Fruit fly (Drosophila melanogaster) whole organism, embryonic: ENCODE measurements around the gene GABA-B-R3.

ENCODE experiments used
- Adf1 ChIP-seq: fragments of 200-800 bp; sonication (Bioruptor generic); IDR thresholded peaks from 2 replicates; pipeline ENCODE4 v1.3.6; 2022; ENCODE audit warnings: missing biosample characterization, missing genetic modification characterization
- Aef1 ChIP-seq: fragments of 200-800 bp; sonication (Bioruptor generic); IDR thresholded peaks from 3 replicates; pipeline ENCODE4 v1.3.6; 2022; ENCODE audit warnings: missing biosample characterization, missing genetic modification characterization
- Asciz ChIP-seq: fragments of 200-800 bp; sonication (Bioruptor generic); optimal IDR thresholded peaks from 2 replicates; lab custom pipeline; 2017; ENCODE audit warnings: missing biosample characterization, mild to moderate bottlenecking, missing genetic modification characterization, missing genetic modification reagents
- Atf6 ChIP-seq: fragments of 200-800 bp; sonication (Bioruptor generic); IDR thresholded peaks from 2 replicates; pipeline ENCODE4 v1.3.6; 2022; ENCODE audit warnings: missing biosample characterization, missing genetic modification characterization
- B-H2 ChIP-seq: fragments of 200-800 bp; sonication (Bioruptor generic); optimal IDR thresholded peaks from 2 replicates; lab custom pipeline; 2018; ENCODE audit warnings: missing biosample characterization, mild to moderate bottlenecking, missing genetic modification characterization
- CG1024 ChIP-seq: fragments of 200-800 bp; sonication (Bioruptor generic); IDR thresholded peaks from 2 replicates; pipeline ENCODE4 v1.3.6; 2022; ENCODE audit warnings: missing biosample characterization, missing genetic modification characterization
- CG10565 ChIP-seq: fragments of 200-800 bp; sonication (Bioruptor generic); optimal IDR thresholded peaks from 3 replicates; lab custom pipeline; 2016; ENCODE audit warnings: missing biosample characterization, mild to moderate bottlenecking, missing genetic modification characterization
- CG11695 ChIP-seq: fragments of 200-800 bp; sonication (Bioruptor generic); IDR thresholded peaks from 3 replicates; pipeline ENCODE4 v1.3.6; 2022; ENCODE audit warnings: missing biosample characterization, missing genetic modification characterization
- CG14441 ChIP-seq: fragments of 200-800 bp; sonication (Bioruptor generic); IDR thresholded peaks from 2 replicates; pipeline ENCODE4 v1.3.6; 2022; ENCODE audit warnings: missing biosample characterization, missing genetic modification characterization
- CG14667 ChIP-seq: fragments of 200-800 bp; sonication (Bioruptor generic); IDR thresholded peaks from 2 replicates; pipeline ENCODE4 v1.3.6; 2022; ENCODE audit warnings: missing biosample characterization, missing genetic modification characterization
- CG15269 ChIP-seq: fragments of 200-800 bp; sonication (Bioruptor generic); optimal IDR thresholded peaks from 2 replicates; lab custom pipeline; 2018; ENCODE audit warnings: missing biosample characterization, mild to moderate bottlenecking, missing genetic modification characterization, moderate library complexity
- CG16813 ChIP-seq: fragments of 200-800 bp; sonication (Bioruptor generic); IDR thresholded peaks from 3 replicates; pipeline ENCODE4 v1.3.6; 2022; ENCODE audit warnings: missing biosample characterization, missing genetic modification characterization; ENCODE audit not compliant: partially characterized antibody
- CG17802 ChIP-seq: fragments of 200-800 bp; sonication (Bioruptor generic); optimal IDR thresholded peaks from 2 replicates; lab custom pipeline; 2018; ENCODE audit warnings: missing biosample characterization, mild to moderate bottlenecking, missing genetic modification characterization, moderate library complexity
- CG2875 ChIP-seq: fragments of 200-800 bp; sonication (Bioruptor generic); optimal IDR thresholded peaks from 2 replicates; lab custom pipeline; 2017; ENCODE audit warnings: missing biosample characterization, mild to moderate bottlenecking, missing genetic modification characterization, missing genetic modification reagents
- CG30403 ChIP-seq: fragments of 200-800 bp; sonication (Bioruptor generic); optimal IDR thresholded peaks from 3 replicates; lab custom pipeline; 2016; ENCODE audit warnings: missing biosample characterization, missing genetic modification characterization
- CG3065 ChIP-seq: fragments of 200-800 bp; sonication (Bioruptor generic); optimal IDR thresholded peaks from 2 replicates; lab custom pipeline; 2016; ENCODE audit warnings: missing biosample characterization, missing genetic modification characterization
- CG32767 ChIP-seq: fragments of 200-800 bp; sonication (Bioruptor generic); IDR thresholded peaks from 2 replicates; pipeline ENCODE4 v1.3.6; 2022; ENCODE audit warnings: missing biosample characterization, missing genetic modification characterization
- CG4360 ChIP-seq: fragments of 200-800 bp; sonication (Bioruptor generic); IDR thresholded peaks from 2 replicates; pipeline ENCODE4 v1.3.6; 2022; ENCODE audit warnings: missing biosample characterization, missing genetic modification characterization
- CG6272 ChIP-seq: fragments of 200-800 bp; sonication (Bioruptor generic); IDR thresholded peaks from 2 replicates; pipeline ENCODE4 v1.3.6; 2022; ENCODE audit warnings: missing biosample characterization, missing genetic modification characterization
- CG9437 ChIP-seq: fragments of 200-800 bp; sonication (Bioruptor generic); optimal IDR thresholded peaks from 2 replicates; lab custom pipeline; 2018; ENCODE audit warnings: missing biosample characterization, mild to moderate bottlenecking, missing genetic modification characterization
- CG9727 ChIP-seq: fragments of 200-800 bp; sonication (Bioruptor generic); optimal IDR thresholded peaks from 3 replicates; lab custom pipeline; 2017; ENCODE audit warnings: missing biosample characterization, mild to moderate bottlenecking, missing genetic modification characterization
- CHES-1-like ChIP-seq: fragments of 200-800 bp; sonication (Bioruptor generic); optimal IDR thresholded peaks from 2 replicates; lab custom pipeline; 2016; ENCODE audit warnings: missing biosample characterization, missing genetic modification characterization
- Dll ChIP-seq: fragments of 200-800 bp; sonication (Bioruptor generic); IDR thresholded peaks from 4 replicates; pipeline ENCODE4 v1.3.6; 2022; ENCODE audit warnings: missing biosample characterization, missing genetic modification characterization; ENCODE audit not compliant: partially characterized antibody
- Drgx ChIP-seq: fragments of 200-800 bp; sonication (Bioruptor generic); IDR thresholded peaks from 2 replicates; pipeline ENCODE4 v1.3.6; 2022; ENCODE audit warnings: missing biosample characterization, missing genetic modification characterization
- HLH54F ChIP-seq: fragments of 200-800 bp; sonication (Bioruptor generic); optimal IDR thresholded peaks from 3 replicates; lab custom pipeline; 2016; ENCODE audit warnings: missing biosample characterization, missing genetic modification characterization
- HLHmδ ChIP-seq: fragments of 200-800 bp; sonication (Bioruptor generic); optimal IDR thresholded peaks from 2 replicates; lab custom pipeline; 2018; ENCODE audit warnings: missing biosample characterization, mild to moderate bottlenecking, missing genetic modification characterization, moderate library complexity
- MBD-R2 ChIP-seq: fragments of 200-800 bp; sonication (Bioruptor generic); IDR thresholded peaks from 2 replicates; pipeline ENCODE4 v1.3.6; 2022; ENCODE audit warnings: missing biosample characterization, missing genetic modification characterization
- NC2α ChIP-seq: fragments of 200-800 bp; sonication (Bioruptor generic); optimal IDR thresholded peaks from 2 replicates; lab custom pipeline; 2016; ENCODE audit warnings: missing biosample characterization, missing genetic modification characterization
- Oli ChIP-seq: fragments of 200-800 bp; sonication (Bioruptor generic); optimal IDR thresholded peaks from 2 replicates; lab custom pipeline; 2018; ENCODE audit warnings: missing biosample characterization, mild to moderate bottlenecking, missing genetic modification characterization, moderate library complexity
- Scr ChIP-seq: fragments of 200-800 bp; sonication (Bioruptor generic); IDR thresholded peaks from 2 replicates; pipeline ENCODE4 v1.3.6; 2022; ENCODE audit warnings: missing biosample characterization, missing genetic modification characterization; ENCODE audit not compliant: partially characterized antibody
- Sox102F ChIP-seq: fragments of 200-800 bp; sonication (Bioruptor generic); optimal IDR thresholded peaks from 2 replicates; lab custom pipeline; 2018; ENCODE audit warnings: missing biosample characterization, mild to moderate bottlenecking, missing genetic modification characterization, moderate library complexity
- Ssrp ChIP-seq: fragments of 200-800 bp; sonication (Bioruptor generic); optimal IDR thresholded peaks from 2 replicates; lab custom pipeline; 2018; ENCODE audit warnings: missing biosample characterization, mild to moderate bottlenecking, missing genetic modification characterization, moderate library complexity
- ac ChIP-seq: fragments of 200-800 bp; sonication (Bioruptor generic); optimal IDR thresholded peaks from 3 replicates; lab custom pipeline; 2017; ENCODE audit warnings: missing biosample characterization, mild to moderate bottlenecking, missing genetic modification characterization
- disco-r ChIP-seq: fragments of 200-800 bp; sonication (Bioruptor generic); optimal IDR thresholded peaks from 2 replicates; lab custom pipeline; 2016; ENCODE audit warnings: missing biosample characterization, missing genetic modification characterization
- dysf ChIP-seq: fragments of 200-800 bp; sonication (Bioruptor generic); IDR thresholded peaks from 3 replicates; pipeline ENCODE4 v1.3.6; 2022; ENCODE audit warnings: missing biosample characterization, missing genetic modification characterization
- fu2 ChIP-seq: fragments of 200-800 bp; sonication (Bioruptor generic); optimal IDR thresholded peaks from 2 replicates; lab custom pipeline; 2016; ENCODE audit warnings: missing biosample characterization, missing genetic modification characterization
- gce ChIP-seq: fragments of 200-800 bp; sonication (Bioruptor generic); IDR thresholded peaks from 3 replicates; pipeline ENCODE4 v1.3.6; 2022; ENCODE audit warnings: missing biosample characterization, missing genetic modification characterization
- grau ChIP-seq: fragments of 200-800 bp; optimal IDR thresholded peaks from 3 replicates; lab custom pipeline; 2019; ENCODE audit warnings: missing biosample characterization, mild to moderate bottlenecking, missing genetic modification characterization, moderate library complexity
- hb ChIP-seq: fragments of 200-800 bp; sonication (Bioruptor generic); IDR thresholded peaks from 3 replicates; pipeline ENCODE4 v1.3.6; 2022; ENCODE audit warnings: missing biosample characterization, missing genetic modification characterization; ENCODE audit not compliant: partially characterized antibody
- ind ChIP-seq: fragments of 200-800 bp; sonication (Bioruptor generic); optimal IDR thresholded peaks from 3 replicates; lab custom pipeline; 2016; ENCODE audit warnings: missing biosample characterization, missing genetic modification characterization
- lola ChIP-seq, 3 experiments: fragments of >200 bp in 2 of 3; fragments of 200-800 bp in 1 of 3; sonication (Bioruptor generic) in 1 of 3; optimal IDR thresholded peaks; 2 replicates each; lab custom pipeline; 2017 to 2019; ENCODE audit warnings: missing biosample characterization in 3 of 3, missing genetic modification characterization in 3 of 3, mild to moderate bottlenecking in 1 of 3, moderate library complexity in 1 of 3
- nau ChIP-seq: fragments of 200-800 bp; sonication (Bioruptor generic); optimal IDR thresholded peaks from 3 replicates; lab custom pipeline; 2017; ENCODE audit warnings: missing biosample characterization, mild to moderate bottlenecking, missing genetic modification characterization, missing genetic modification reagents
- otp ChIP-seq: fragments of 200-800 bp; sonication (Bioruptor generic); IDR thresholded peaks from 3 replicates; pipeline ENCODE4, ENCODE4 v1.3.6; 2022; ENCODE audit warnings: missing biosample characterization, missing genetic modification characterization
- pfk ChIP-seq: fragments of 200-800 bp; sonication (Bioruptor generic); optimal IDR thresholded peaks from 2 replicates; lab custom pipeline; 2018; ENCODE audit warnings: missing biosample characterization, mild to moderate bottlenecking, missing genetic modification characterization, moderate library complexity
- row ChIP-seq: fragments of 200-800 bp; sonication (Bioruptor generic); IDR thresholded peaks from 3 replicates; pipeline ENCODE4 v1.3.6; 2022; ENCODE audit warnings: missing biosample characterization, missing genetic modification characterization
- shn ChIP-seq: fragments of 200-800 bp; sonication (Bioruptor generic); optimal IDR thresholded peaks from 3 replicates; lab custom pipeline; 2016; ENCODE audit warnings: missing biosample characterization, missing genetic modification characterization
- so ChIP-seq: fragments of 200-800 bp; sonication (Bioruptor generic); IDR thresholded peaks from 3 replicates; pipeline ENCODE4 v1.3.6; 2022; ENCODE audit warnings: missing biosample characterization, missing genetic modification characterization
- trh ChIP-seq: fragments of 200-800 bp; sonication (Bioruptor generic); optimal IDR thresholded peaks from 2 replicates; lab custom pipeline; 2016; ENCODE audit warnings: missing biosample characterization, missing genetic modification characterization
- ttk ChIP-seq: fragments of 200-800 bp; sonication (Bioruptor generic); IDR thresholded peaks from 2 replicates; pipeline ENCODE4 v2.1.2; 2022; ENCODE audit warnings: missing biosample characterization, missing genetic modification characterization
- vfl ChIP-seq: fragments of 200-800 bp; sonication (Bioruptor generic); optimal IDR thresholded peaks from 2 replicates; lab custom pipeline; 2016; ENCODE audit warnings: missing biosample characterization, missing genetic modification characterization
- wor ChIP-seq: fragments of 200-800 bp; sonication (Bioruptor generic); IDR thresholded peaks from 2 replicates; pipeline ENCODE4 v1.3.6; 2022; ENCODE audit warnings: missing biosample characterization, missing genetic modification characterization

Gene GABA-B-R3

dm6 chr2L:718280-718871 lies 31.4 kb upstream of the GABA-B-R3 start (continued):
- TF ChIP-seq CG15269 (tag; lab: Kevin White, UChicago) (peak; percentile 59), Asciz (GFP tag; lab: Kevin White, UChicago) (no peak), nau (GFP tag; lab: Kevin White, UChicago) (no peak), MBD-R2 (GFP tag; lab: Robert Waterston, UW) (no peak), NC2α (GFP tag; lab: Kevin White, UChicago) (no peak), CG9727 (no peak), wor (no peak), ind (peak; percentile 18), disco-r (no peak), pfk (GFP tag; lab: Kevin White, UChicago) (no peak), CG14667 (GFP tag; lab: Robert Waterston, UW) (no peak), row (GFP tag; lab: Robert Waterston, UW) (peak; percentile 69), CHES-1-like (GFP tag; lab: Kevin White, UChicago) (peak; percentile 13), so (GFP tag; lab: Robert Waterston, UW) (no peak), CG32767 (GFP tag; lab: Robert Waterston, UW) (no peak), ac (no peak), B-H2 (GFP tag; lab: Kevin White, UChicago) (no peak), Scr (GFP tag; lab: Robert Waterston, UW) (no peak), CG4360 (GFP tag; lab: Robert Waterston, UW) (no peak), gce (GFP tag; lab: Robert Waterston, UW) (no peak), Oli (no peak), CG6272 (GFP tag; lab: Robert Waterston, UW) (no peak), CG14441 (GFP tag; lab: Robert Waterston, UW) (0 out of 2 replicates have a peak, but pooled peaks have one; percentile 30), otp (GFP tag; lab: Robert Waterston, UW) (no peak), Drgx (GFP tag; lab: Robert Waterston, UW) (peak; percentile 23; the same call in 1 of the 2 replicates), CG2875 (no peak), CG10565 (GFP tag; lab: Kevin White, UChicago) (no peak), Adf1 (GFP tag; lab: Robert Waterston, UW) (0 out of 2 replicates have a peak, but pooled peaks have one; percentile 11), Ssrp (tag; lab: Kevin White, UChicago) (no peak), ttk (GFP tag; lab: Robert Waterston, UW) (no peak), Atf6 (GFP tag; lab: Robert Waterston, UW) (0 out of 2 replicates have a peak, but pooled peaks have one; percentile 20), CG16813 (GFP tag; lab: Robert Waterston, UW) (no peak), Aef1 (no peak), grau (tag; lab: Kevin White, UChicago) (no peak), CG9437 (GFP tag; lab: Kevin White, UChicago) (no peak), HLH54F (GFP tag; lab: Kevin White, UChicago) (peak; percentile 12), CG11695 (GFP tag; lab: Robert Waterston, UW) (no peak), trh (GFP tag; lab: Kevin White, UChicago) (no peak), hb (GFP tag; lab: Robert Waterston, UW) (no peak), Dll (GFP tag; lab: Robert Waterston, UW) (no peak), dysf (GFP tag; lab: Robert Waterston, UW) (peak; percentile 49; the same call in 2 of the 3 replicates), shn (GFP tag; lab: Kevin White, UChicago) (peak; percentile 18), lola (GFP tag; optimal IDR thresholded peaks at IDR 0.05; lab: Kevin White, UChicago) (no peak), vfl (GFP tag; lab: Kevin White, UChicago) (no peak), CG1024 (GFP tag; lab: Robert Waterston, UW) (no peak), CG3065 (GFP tag; lab: Kevin White, UChicago) (no peak), CG30403 (GFP tag; lab: Kevin White, UChicago) (peak; percentile 41), HLHmδ (GFP tag; lab: Kevin White, UChicago) (no peak), CG17802 (tag; lab: Kevin White, UChicago) (no peak), Sox102F (GFP tag; lab: Kevin White, UChicago) (peak; percentile 62), fu2 (GFP tag; lab: Kevin White, UChicago) (peak; percentile 33)
